Worm (Caenorhabditis elegans) whole organism, midembryonic: ENCODE measurements around the gene F08H9.4.

Experiments
- cog-1 ChIP-seq: sonication (generic microtip); optimal IDR thresholded peaks from 2 replicates; lab custom pipeline; 2016; ENCODE audit warnings: missing genetic modification characterization, missing compliant biosample characterization
- klf-2 ChIP-seq: fragments of 200-800 bp; sonication (Bioruptor generic); conservative IDR thresholded peaks from 2 replicates; pipeline ENCODE4 v1.3.6; 2022; ENCODE audit warnings: missing genetic modification reagents, missing genetic modification characterization, missing compliant biosample characterization
- ztf-29 ChIP-seq: fragments of 200-800 bp; sonication (Bioruptor generic); IDR thresholded peaks from 2 replicates; pipeline ENCODE4 v1.3.6; 2022; ENCODE audit warnings: missing genetic modification reagents, missing genetic modification characterization, missing compliant biosample characterization

DNA sequence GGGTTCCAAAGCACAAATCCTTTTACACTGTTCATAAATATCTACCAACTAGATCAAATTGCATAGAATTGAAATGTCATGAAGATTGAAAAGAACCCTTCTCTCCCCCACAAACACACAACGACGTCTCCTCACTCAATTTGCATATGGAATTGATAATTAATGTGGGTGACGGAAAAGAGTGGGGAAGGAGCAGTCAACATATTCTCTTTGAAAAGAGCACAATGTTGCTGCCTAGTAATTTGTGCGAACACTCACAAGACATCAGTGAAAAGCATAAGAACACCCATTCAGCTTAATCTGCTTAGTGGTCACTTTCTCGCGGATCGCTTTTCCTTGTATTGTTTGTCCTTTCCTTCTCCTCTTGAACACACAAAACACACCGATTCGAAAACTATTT lies 32.2 kb upstream of the F08H9.4 start:
- TF ChIP-seq klf-2 (no peak), cog-1 (tag; lab: Kevin White, UChicago) (no peak), ztf-29 (GFP tag; lab: Robert Waterston, UW) (no peak)
